Worm (Caenorhabditis elegans): ENCODE measurements around the gene ZC196.3.

Gene ZC196.3

ce11 chrV:8767493-8767892 lies 31.0 kb downstream of the ZC196.3 start:
- TF ChIP-seq nhr-80 (tag; optimal IDR thresholded peaks at IDR 0.05) (peak; percentile 15), let-607 (tag; optimal IDR thresholded peaks at IDR 0.05) (no peak), zim-3 (tag; optimal IDR thresholded peaks at IDR 0.05) (no peak), Y67H2A.10 (GFP tag; conservative IDR thresholded peaks at IDR 0.05) (no peak), zfh-2 (GFP tag; conservative IDR thresholded peaks at IDR 0.05) (no peak), B0261.1 (tag; optimal IDR thresholded peaks at IDR 0.05) (no peak), unc-130 (GFP tag; optimal IDR thresholded peaks at IDR 0.05) (no peak)

ce11 chrV:8768481-8768959 lies 32.1 kb downstream of the ZC196.3 start, which contains the start of gene B0507.3:
TSS of gene B0507.3 (plus strand) at chrV:8768909.
- TF ChIP-seq nhr-80 (tag; optimal IDR thresholded peaks at IDR 0.05) (peak; percentile 89), egl-44 (GFP tag; IDR thresholded peaks at IDR 0.05) (peak; percentile 71), madf-8 (GFP tag; conservative IDR thresholded peaks at IDR 0.05) (no peak), B0336.3 (GFP tag; IDR thresholded peaks at IDR 0.05) (no peak), tlf-1 (GFP tag; optimal IDR thresholded peaks at IDR 0.05) (peak; percentile 30), nfyb-1 (GFP tag; IDR thresholded peaks at IDR 0.05) (no peak), lin-35 (GFP tag; optimal IDR thresholded peaks at IDR 0.05) (no peak), ztf-22 (GFP tag; optimal IDR thresholded peaks at IDR 0.05) (peak; percentile 74), dpff-1 (tag; optimal IDR thresholded peaks at IDR 0.05) (no peak), let-607 (tag; optimal IDR thresholded peaks at IDR 0.05) (peak in 1 of 2 experiments; percentile 48), unc-62 (GFP tag; optimal IDR thresholded peaks at IDR 0.05) (peak; percentile 85), ztf-3 (GFP tag; optimal IDR thresholded peaks at IDR 0.05) (no peak), atf-7 (tag; optimal IDR thresholded peaks at IDR 0.05) (peak; percentile 49), ets-4 (GFP tag; optimal IDR thresholded peaks at IDR 0.05) (peak; percentile 76), pha-4 (tag; optimal IDR thresholded peaks at IDR 0.05) (peak; percentile 54)

ce11 chrV:8769154-8769553 lies 32.7 kb downstream of the ZC196.3 start:
- TF ChIP-seq Y56A3A.18 (GFP tag; IDR thresholded peaks at IDR 0.05) = no peak
- TF ChIP-seq bed-2 (GFP tag; IDR thresholded peaks at IDR 0.05) = no peak
- TF ChIP-seq unc-130 (GFP tag; optimal IDR thresholded peaks at IDR 0.05) = no peak
- no peak for TF ChIP-seq xnd-1 (tag; optimal IDR thresholded peaks at IDR 0.05)
- peak; percentile 59 for TF ChIP-seq atf-7 (tag; optimal IDR thresholded peaks at IDR 0.05)
- TF ChIP-seq nhr-90 (tag; optimal IDR thresholded peaks at IDR 0.05) = no peak
- TF ChIP-seq F55B11.4 (tag; optimal IDR thresholded peaks at IDR 0.05; ENCODE audit: borderline replicate concordance, insufficient read depth) = no peak
- TF ChIP-seq attf-5 (GFP tag; optimal IDR thresholded peaks at IDR 0.05) = no peak
- no peak for TF ChIP-seq hrde-1 (tag; optimal IDR thresholded peaks at IDR 0.05; ENCODE audit: borderline replicate concordance)
- no peak for TF ChIP-seq D2030.7 (GFP tag; IDR thresholded peaks at IDR 0.05)
- no peak for TF ChIP-seq nhr-27 (tag; optimal IDR thresholded peaks at IDR 0.05)
- no peak for TF ChIP-seq ztf-18 (tag; optimal IDR thresholded peaks at IDR 0.05)
- no peak for TF ChIP-seq C17E4.6 (GFP tag; IDR thresholded peaks at IDR 0.05)
- TF ChIP-seq F10E7.11 (tag; optimal IDR thresholded peaks at IDR 0.05) = no peak
- TF ChIP-seq ceh-91 (GFP tag; IDR thresholded peaks at IDR 0.05) = no peak
- TF ChIP-seq hlh-12 (tag; optimal IDR thresholded peaks at IDR 0.05) = no peak
- TF ChIP-seq ceh-100 (GFP tag; IDR thresholded peaks at IDR 0.05) = no peak
- TF ChIP-seq ztf-22 (GFP tag; optimal IDR thresholded peaks at IDR 0.05) = peak; percentile 68
- TF ChIP-seq athp-1 (tag; optimal IDR thresholded peaks at IDR 0.05) = no peak
- no peak for TF ChIP-seq ztf-6 (GFP tag; IDR thresholded peaks at IDR 0.05)
- no peak for TF ChIP-seq nfyb-1 (GFP tag; IDR thresholded peaks at IDR 0.05)
- TF ChIP-seq C06A6.2 (GFP tag; conservative IDR thresholded peaks at IDR 0.05) = no peak
- peak; percentile 35 to 86 for TF ChIP-seq let-607 (tag; optimal IDR thresholded peaks at IDR 0.05)
- no peak for TF ChIP-seq mel-28 (tag; optimal IDR thresholded peaks at IDR 0.05; ENCODE audit: borderline replicate concordance)
- TF ChIP-seq ets-4 (GFP tag; optimal IDR thresholded peaks at IDR 0.05) = peak; percentile 84
- no peak for TF ChIP-seq nhr-179 (tag; optimal IDR thresholded peaks at IDR 0.05)
- no peak for TF ChIP-seq ztf-26 (tag; optimal IDR thresholded peaks at IDR 0.05)
- peak; percentile 6 for TF ChIP-seq tlf-1 (GFP tag; optimal IDR thresholded peaks at IDR 0.05)
- TF ChIP-seq snpc-1.1 (tag; optimal IDR thresholded peaks at IDR 0.05; ENCODE audit: insufficient read depth) = no peak
- no peak for TF ChIP-seq mcd-1 (GFP tag; IDR thresholded peaks at IDR 0.05)
- no peak for TF ChIP-seq hsf-1 (GFP tag; IDR thresholded peaks at IDR 0.05)
